Fruit fly (Drosophila melanogaster) whole organism, embryonic: ENCODE results near the gene east.

Source experiments
- Aef1 ChIP-seq: fragments of 200-800 bp; sonication (Bioruptor generic); IDR thresholded peaks from 3 replicates; pipeline ENCODE4 v1.3.6; 2022; ENCODE audit warnings: missing biosample characterization, missing genetic modification characterization
- Atf3 ChIP-seq: fragments of 200-800 bp; sonication (Bioruptor generic); optimal IDR thresholded peaks from 3 replicates; lab custom pipeline; 2016; ENCODE audit warnings: missing biosample characterization, missing genetic modification characterization
- B-H2 ChIP-seq: fragments of 200-800 bp; sonication (Bioruptor generic); optimal IDR thresholded peaks from 2 replicates; lab custom pipeline; 2018; ENCODE audit warnings: missing biosample characterization, mild to moderate bottlenecking, missing genetic modification characterization
- CG10267 ChIP-seq: fragments of 200-800 bp; sonication (Bioruptor generic); optimal IDR thresholded peaks from 2 replicates; lab custom pipeline; 2018; ENCODE audit warnings: missing biosample characterization, mild to moderate bottlenecking, missing genetic modification characterization, moderate library complexity
- CG10321 ChIP-seq: fragments of 200-800 bp; sonication (Bioruptor generic); IDR thresholded peaks from 2 replicates; pipeline ENCODE4 v1.3.6; 2022; ENCODE audit warnings: missing biosample characterization, missing genetic modification characterization
- CG10654 ChIP-seq: fragments of 200-800 bp; sonication (Bioruptor generic); optimal IDR thresholded peaks from 2 replicates; lab custom pipeline; 2016; ENCODE audit warnings: missing biosample characterization, missing genetic modification characterization
- CG13123 ChIP-seq: fragments of 200-800 bp; sonication (Bioruptor generic); optimal IDR thresholded peaks from 2 replicates; lab custom pipeline; 2016; ENCODE audit warnings: missing biosample characterization, missing genetic modification characterization
- CG17385 ChIP-seq: fragments of 200-800 bp; sonication (Bioruptor generic); optimal IDR thresholded peaks from 3 replicates; lab custom pipeline; 2018; ENCODE audit warnings: missing biosample characterization, mild to moderate bottlenecking, missing genetic modification characterization
- CG17802 ChIP-seq: fragments of 200-800 bp; sonication (Bioruptor generic); optimal IDR thresholded peaks from 2 replicates; lab custom pipeline; 2018; ENCODE audit warnings: missing biosample characterization, mild to moderate bottlenecking, missing genetic modification characterization, moderate library complexity
- CG1792 ChIP-seq: fragments of 200-800 bp; sonication (Bioruptor generic); optimal IDR thresholded peaks from 2 replicates; lab custom pipeline; 2016; ENCODE audit warnings: missing biosample characterization, missing genetic modification characterization
- CG18619 ChIP-seq: fragments of 200-800 bp; sonication (Bioruptor generic); optimal IDR thresholded peaks from 3 replicates; lab custom pipeline; 2017; ENCODE audit warnings: missing biosample characterization, mild to moderate bottlenecking, missing genetic modification characterization
- CG3065 ChIP-seq: fragments of 200-800 bp; sonication (Bioruptor generic); optimal IDR thresholded peaks from 2 replicates; lab custom pipeline; 2016; ENCODE audit warnings: missing biosample characterization, missing genetic modification characterization
- CG31224 ChIP-seq: fragments of 200-800 bp; sonication (Bioruptor generic); IDR thresholded peaks from 2 replicates; pipeline ENCODE4 v1.3.6; 2022; ENCODE audit warnings: missing biosample characterization, missing genetic modification characterization
- CG4854 ChIP-seq: fragments of 200-800 bp; sonication (Bioruptor generic); optimal IDR thresholded peaks from 2 replicates; lab custom pipeline; 2016; ENCODE audit warnings: missing biosample characterization, missing genetic modification characterization, inconsistent platforms
- CG6689 ChIP-seq: fragments of 200-800 bp; sonication (Bioruptor generic); IDR thresholded peaks from 2 replicates; pipeline ENCODE4 v1.3.6; 2022; ENCODE audit warnings: missing biosample characterization, missing genetic modification characterization
- CG8089 ChIP-seq: fragments of 200-800 bp; sonication (Bioruptor generic); optimal IDR thresholded peaks from 3 replicates; lab custom pipeline; 2016; ENCODE audit warnings: missing biosample characterization, missing genetic modification characterization
- CG8944 ChIP-seq: fragments of 200-800 bp; sonication (Bioruptor generic); optimal IDR thresholded peaks from 3 replicates; lab custom pipeline; 2016; ENCODE audit warnings: missing biosample characterization, missing genetic modification characterization
- CHES-1-like ChIP-seq: fragments of 200-800 bp; sonication (Bioruptor generic); optimal IDR thresholded peaks from 2 replicates; lab custom pipeline; 2016; ENCODE audit warnings: missing biosample characterization, missing genetic modification characterization
- CoRest ChIP-seq: fragments of 200-800 bp; sonication (Bioruptor generic); optimal IDR thresholded peaks from 3 replicates; lab custom pipeline; 2018; ENCODE audit warnings: missing biosample characterization, mild to moderate bottlenecking, missing genetic modification characterization, moderate library complexity
- Ets65A ChIP-seq: fragments of 200-800 bp; sonication (Bioruptor generic); peaks from one replicate; lab custom pipeline; 2016; ENCODE audit warnings: missing biosample characterization, missing genetic modification characterization
- HHEX ChIP-seq: fragments of 200-800 bp; sonication (Bioruptor generic); optimal IDR thresholded peaks from 3 replicates; lab custom pipeline; 2017; ENCODE audit warnings: missing biosample characterization, mild to moderate bottlenecking, missing genetic modification characterization, missing genetic modification reagents
- Hr78 ChIP-seq, 2 experiments: fragments of 200-800 bp in 1 of 2; fragments of >200 bp in 1 of 2; sonication (Bioruptor generic) in 1 of 2; optimal IDR thresholded peaks; 2 replicates each; lab custom pipeline; 2017 to 2019; ENCODE audit warnings: missing biosample characterization in 2 of 2, missing genetic modification characterization in 2 of 2, mild to moderate bottlenecking in 1 of 2, moderate library complexity in 1 of 2
- Jarid2 ChIP-seq: fragments of 200-800 bp; sonication (Bioruptor generic); optimal IDR thresholded peaks from 3 replicates; lab custom pipeline; 2017; ENCODE audit warnings: mild to moderate bottlenecking, missing biosample characterization, missing genetic modification reagents, missing genetic modification characterization
- MBD-R2 ChIP-seq: fragments of 200-800 bp; sonication (Bioruptor generic); IDR thresholded peaks from 2 replicates; pipeline ENCODE4 v1.3.6; 2022; ENCODE audit warnings: missing biosample characterization, missing genetic modification characterization
- Mes4 ChIP-seq: fragments of 200-800 bp; sonication (Bioruptor generic); optimal IDR thresholded peaks from 2 replicates; lab custom pipeline; 2016; ENCODE audit warnings: missing biosample characterization, missing genetic modification characterization
- PHDP ChIP-seq: fragments of 200-800 bp; sonication (Bioruptor generic); optimal IDR thresholded peaks from 3 replicates; lab custom pipeline; 2018; ENCODE audit warnings: missing biosample characterization, mild to moderate bottlenecking, missing genetic modification characterization, moderate library complexity
- Pdp1 ChIP-seq, 2 experiments: fragments of 200-800 bp; sonication (Bioruptor generic); optimal IDR thresholded peaks; 3 replicates each; lab custom pipeline; 2016; ENCODE audit warnings: missing biosample characterization in 2 of 2, missing genetic modification characterization in 2 of 2, mild to moderate bottlenecking in 1 of 2, moderate library complexity in 1 of 2
- Ptx1 ChIP-seq: fragments of 200-800 bp; sonication (Bioruptor generic); IDR thresholded peaks from 2 replicates; pipeline ENCODE4 v1.3.6; 2022; ENCODE audit warnings: missing biosample characterization, missing genetic modification characterization
- Six4 ChIP-seq: fragments of 200-800 bp; sonication (Bioruptor generic); optimal IDR thresholded peaks from 2 replicates; lab custom pipeline; 2016; ENCODE audit warnings: missing biosample characterization, missing genetic modification characterization
- Stat92E ChIP-seq, 3 experiments: fragments of >200 bp in 2 of 3; fragments of 200-800 bp in 1 of 3; sonication (Bioruptor generic) in 1 of 3; optimal IDR thresholded peaks; 2 replicates each; lab custom pipeline; 2017 to 2019; ENCODE audit warnings: missing biosample characterization in 3 of 3, missing genetic modification characterization in 3 of 3, mild to moderate bottlenecking in 1 of 3, moderate library complexity in 1 of 3
- Vsx1 ChIP-seq: fragments of 200-800 bp; sonication (Bioruptor generic); optimal IDR thresholded peaks from 2 replicates; lab custom pipeline; 2017; ENCODE audit warnings: missing biosample characterization, mild to moderate bottlenecking, missing genetic modification characterization, missing genetic modification reagents
- abd-A ChIP-seq: fragments of 200-800 bp; sonication (Bioruptor generic); optimal IDR thresholded peaks from 3 replicates; lab custom pipeline; 2019; ENCODE audit warnings: missing biosample characterization, mild to moderate bottlenecking, missing genetic modification characterization, moderate library complexity
- az2 ChIP-seq: fragments of 200-800 bp; sonication (Bioruptor generic); optimal IDR thresholded peaks from 3 replicates; lab custom pipeline; 2016; ENCODE audit warnings: missing biosample characterization, missing genetic modification characterization
- btn ChIP-seq: fragments of 200-800 bp; sonication (Bioruptor generic); optimal IDR thresholded peaks from 2 replicates; lab custom pipeline; 2016; ENCODE audit warnings: missing biosample characterization, missing genetic modification characterization
- dan ChIP-seq: fragments of 200-800 bp; sonication (Bioruptor generic); IDR thresholded peaks from 2 replicates; pipeline ENCODE4 v1.3.6; 2022; ENCODE audit warnings: missing biosample characterization, missing genetic modification characterization
- dimm ChIP-seq: fragments of 200-800 bp; sonication (Bioruptor generic); IDR thresholded peaks from 2 replicates; pipeline ENCODE4 v1.3.6; 2022; ENCODE audit warnings: missing biosample characterization, missing genetic modification characterization
- disco-r ChIP-seq: fragments of 200-800 bp; sonication (Bioruptor generic); optimal IDR thresholded peaks from 2 replicates; lab custom pipeline; 2016; ENCODE audit warnings: missing biosample characterization, missing genetic modification characterization
- emc ChIP-seq: fragments of 200-800 bp; sonication (Bioruptor generic); optimal IDR thresholded peaks from 2 replicates; lab custom pipeline; 2016; ENCODE audit warnings: missing biosample characterization, missing genetic modification characterization
- grau ChIP-seq: fragments of 200-800 bp; optimal IDR thresholded peaks from 3 replicates; lab custom pipeline; 2019; ENCODE audit warnings: missing biosample characterization, mild to moderate bottlenecking, missing genetic modification characterization, moderate library complexity
- luna ChIP-seq: fragments of 200-800 bp; sonication (Bioruptor generic); optimal IDR thresholded peaks from 2 replicates; lab custom pipeline; 2016; ENCODE audit warnings: missing biosample characterization, missing genetic modification characterization
- nerfin-2 ChIP-seq: fragments of 200-800 bp; sonication (Bioruptor generic); IDR thresholded peaks from 2 replicates; pipeline ENCODE4 v1.3.6; 2022; ENCODE audit warnings: missing biosample characterization, missing genetic modification characterization; ENCODE audit not compliant: partially characterized antibody
- pb ChIP-seq: fragments of 200-800 bp; sonication (Bioruptor generic); optimal IDR thresholded peaks from 3 replicates; lab custom pipeline; 2016; ENCODE audit warnings: missing biosample characterization, missing genetic modification characterization
- pho ChIP-seq: fragments of 200-800 bp; sonication (Bioruptor generic); optimal IDR thresholded peaks from 2 replicates; lab custom pipeline; 2016; ENCODE audit warnings: missing biosample characterization, missing genetic modification characterization
- repo ChIP-seq: fragments of 200-800 bp; sonication (Bioruptor generic); optimal IDR thresholded peaks from 2 replicates; lab custom pipeline; 2016; ENCODE audit warnings: missing biosample characterization, missing genetic modification characterization
- schlank ChIP-seq: fragments of 200-800 bp; sonication (Bioruptor generic); optimal IDR thresholded peaks from 2 replicates; lab custom pipeline; 2018; ENCODE audit warnings: missing biosample characterization, mild to moderate bottlenecking, missing genetic modification characterization
- sens ChIP-seq: fragments of 200-800 bp; sonication (Bioruptor generic); peaks from one replicate; lab custom pipeline; 2016; ENCODE audit warnings: missing biosample characterization, missing genetic modification characterization
- sens-2 ChIP-seq: fragments of 200-800 bp; sonication (Bioruptor generic); IDR thresholded peaks from 2 replicates; pipeline ENCODE4 v1.3.6; 2022; ENCODE audit warnings: missing biosample characterization, missing genetic modification characterization
- so ChIP-seq: fragments of 200-800 bp; sonication (Bioruptor generic); IDR thresholded peaks from 3 replicates; pipeline ENCODE4 v1.3.6; 2022; ENCODE audit warnings: missing biosample characterization, missing genetic modification characterization
- sqz ChIP-seq: fragments of 200-800 bp; sonication (Bioruptor generic); optimal IDR thresholded peaks from 3 replicates; lab custom pipeline; 2018; ENCODE audit warnings: missing biosample characterization, mild to moderate bottlenecking, missing genetic modification characterization
- tgo ChIP-seq: fragments of 200-800 bp; sonication (Bioruptor generic); IDR thresholded peaks from 3 replicates; pipeline ENCODE4 v1.3.6; 2022; ENCODE audit warnings: missing biosample characterization, missing genetic modification characterization
- trem ChIP-seq: fragments of 200-800 bp; optimal IDR thresholded peaks from 3 replicates; lab custom pipeline; 2019; ENCODE audit warnings: missing biosample characterization, mild to moderate bottlenecking, missing genetic modification characterization, moderate library complexity

Gene east

dm6 chrX:1970575-1971325 is 39.9 kb upstream of the east start (continued):
- no peak for TF ChIP-seq trem (tag; lab: Kevin White, UChicago)
- no peak for TF ChIP-seq grau (tag; lab: Kevin White, UChicago)
- no peak for TF ChIP-seq sens-2 (GFP tag; lab: Robert Waterston, UW)
- TF ChIP-seq CG4854 (GFP tag; lab: Kevin White, UChicago), result no peak
- TF ChIP-seq nerfin-2 (GFP tag; lab: Robert Waterston, UW), result no peak
- TF ChIP-seq so (GFP tag; lab: Robert Waterston, UW), result no peak
- no peak for TF ChIP-seq CG1792 (GFP tag; lab: Kevin White, UChicago)
- TF ChIP-seq CG17385, result peak; percentile 81
- TF ChIP-seq emc (GFP tag; lab: Kevin White, UChicago), result no peak
- no peak for TF ChIP-seq CG31224 (GFP tag; lab: Robert Waterston, UW)
- no peak for TF ChIP-seq MBD-R2
- no peak for TF ChIP-seq CG6689
- no peak for TF ChIP-seq HHEX (GFP tag; lab: Kevin White, UChicago)
- no peak for TF ChIP-seq az2 (GFP tag; lab: Kevin White, UChicago)
- no peak for TF ChIP-seq CG10654 (GFP tag; lab: Kevin White, UChicago)
- TF ChIP-seq luna, result no peak
- no peak for TF ChIP-seq disco-r (GFP tag; lab: Kevin White, UChicago)
- no peak for TF ChIP-seq btn (GFP tag; lab: Kevin White, UChicago)
- peak; percentile 36 for TF ChIP-seq Vsx1
- no peak for TF ChIP-seq CG8089 (GFP tag; lab: Kevin White, UChicago)
- TF ChIP-seq Mes4 (GFP tag; lab: Kevin White, UChicago), result no peak
- TF ChIP-seq Hr78 (GFP tag; optimal IDR thresholded peaks at IDR 0.05; lab: Kevin White, UChicago), result peak in 1 of 2 experiments; percentile 89
- TF ChIP-seq CG13123 (GFP tag; lab: Kevin White, UChicago), result no peak
- no peak for TF ChIP-seq CG3065 (GFP tag; lab: Kevin White, UChicago)
- no peak for TF ChIP-seq Atf3 (GFP tag; lab: Kevin White, UChicago)
- TF ChIP-seq B-H2, result no peak
- no peak for TF ChIP-seq tgo (GFP tag; lab: Robert Waterston, UW)
- no peak for TF ChIP-seq Six4
- TF ChIP-seq Pdp1 (GFP tag; optimal IDR thresholded peaks at IDR 0.05; lab: Kevin White, UChicago), result no peak
- TF ChIP-seq Stat92E (GFP tag; optimal IDR thresholded peaks at IDR 0.05; lab: Kevin White, UChicago), result no peak
- no peak for TF ChIP-seq dan (GFP tag; lab: Robert Waterston, UW)
- no peak; the same call in 2 of the 3 replicates for TF ChIP-seq Aef1 (GFP tag; lab: Robert Waterston, UW)
- TF ChIP-seq CHES-1-like (GFP tag; lab: Kevin White, UChicago), result no peak
- TF ChIP-seq dimm (GFP tag; lab: Robert Waterston, UW), result no peak
- no peak for TF ChIP-seq Jarid2
- no peak for TF ChIP-seq CG18619
- TF ChIP-seq sqz, result peak; percentile 89
- TF ChIP-seq Ets65A (GFP tag; lab: Kevin White, UChicago), result no peak
- TF ChIP-seq CG10267, result no peak
- TF ChIP-seq repo (GFP tag; lab: Kevin White, UChicago), result no peak
- TF ChIP-seq CoRest (tag; lab: Kevin White, UChicago), result no peak
- TF ChIP-seq PHDP (tag; lab: Kevin White, UChicago), result no peak
- peak; percentile 85 for TF ChIP-seq CG10321
- no peak for TF ChIP-seq pb (GFP tag; lab: Kevin White, UChicago)
- TF ChIP-seq Ptx1 (GFP tag; lab: Robert Waterston, UW), result no peak
- TF ChIP-seq CG17802, result no peak
- TF ChIP-seq sens (GFP tag; lab: Kevin White, UChicago), result peak; percentile 68
- TF ChIP-seq schlank (tag; lab: Kevin White, UChicago), result no peak
- no peak for TF ChIP-seq pho
- peak; percentile 29 for TF ChIP-seq abd-A (tag; lab: Kevin White, UChicago)
- no peak for TF ChIP-seq CG8944 (GFP tag; lab: Kevin White, UChicago)
